Fruit fly (Drosophila melanogaster): Measurements from ENCODE around the gene orion.
A peak's percentile ranks its signal among the peaks of the same experiment; 100 is the strongest.

The orion gene

dm6 chrX:7931028-7931549 is 15.6 kb downstream of the orion start, which contains the start of gene mahe:
Gene mahe, minus strand, starts transcription at chrX:7931382.
- TF ChIP-seq Pif1A (GFP tag; optimal IDR thresholded peaks at IDR 0.05) (no peak), Ets98B (GFP tag; IDR thresholded peaks at IDR 0.05) (0 out of 2 replicates have a peak, but pooled peaks have one; percentile 4), CG8159 (tag; optimal IDR thresholded peaks at IDR 0.05) (no peak), Snoo (tag; optimal IDR thresholded peaks at IDR 0.05) (no peak), Pif1B (GFP tag; optimal IDR thresholded peaks at IDR 0.05) (peak; percentile 0), CG32121 (GFP tag; IDR thresholded peaks at IDR 0.05) (peak; percentile 25; the same call in 1 of the 2 replicates), CG12605 (GFP tag; IDR thresholded peaks at IDR 0.05) (peak; percentile 31; the same call in 1 of the 2 replicates), gl (tag; optimal IDR thresholded peaks at IDR 0.05) (no peak), CG13204 (GFP tag; optimal IDR thresholded peaks at IDR 0.05) (no peak), CG8301 (tag; optimal IDR thresholded peaks at IDR 0.05) (no peak)

DNA sequence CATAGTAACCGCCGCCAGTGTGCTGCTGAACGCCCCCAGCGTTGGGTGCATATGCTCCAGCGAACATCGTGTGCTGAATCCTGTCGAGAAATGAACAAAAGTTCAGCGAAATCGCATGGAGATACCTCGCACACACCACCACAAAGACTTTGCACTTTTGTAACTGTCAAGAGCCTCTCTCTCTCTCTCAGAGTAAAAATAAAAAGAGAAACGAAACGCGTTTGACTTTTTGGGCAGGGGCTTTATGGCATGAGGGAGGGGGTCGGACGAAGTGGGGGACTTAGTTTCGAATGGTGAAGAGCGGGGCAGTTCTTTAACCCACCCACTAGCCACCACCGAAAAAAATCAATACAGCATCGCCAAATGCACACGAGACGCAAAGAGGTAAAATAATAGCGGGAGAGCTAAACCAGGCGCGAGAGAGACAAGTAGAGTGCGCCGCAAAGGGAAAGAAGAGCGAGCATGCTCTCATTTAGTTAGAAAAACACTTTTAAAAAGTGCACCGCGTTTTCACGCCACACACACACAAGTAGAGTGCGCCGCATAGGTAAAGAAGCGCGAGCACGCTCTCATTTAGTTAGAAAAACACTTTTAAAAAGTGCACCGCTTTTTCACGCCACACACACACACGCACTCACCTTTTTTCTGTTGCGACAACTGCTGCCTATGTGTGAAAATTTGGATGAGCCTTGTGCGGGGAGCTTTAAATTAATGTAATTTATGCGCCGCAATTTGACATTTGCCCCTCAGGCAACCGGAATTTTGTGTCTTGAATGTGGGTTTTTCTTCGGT is 16.3 kb downstream of the orion start:
- no peak for TF ChIP-seq CG10348 (GFP tag; IDR thresholded peaks at IDR 0.05)
- no peak for TF ChIP-seq Ets98B (GFP tag; IDR thresholded peaks at IDR 0.05)
- TF ChIP-seq EcR (GFP tag; optimal IDR thresholded peaks at IDR 0.05): peak; percentile 40
- TF ChIP-seq CG13204 (GFP tag; optimal IDR thresholded peaks at IDR 0.05): no peak
- no peak for TF ChIP-seq fd96Ca (GFP tag; IDR thresholded peaks at IDR 0.05)
- TF ChIP-seq Pif1A (GFP tag; optimal IDR thresholded peaks at IDR 0.05): no peak
- TF ChIP-seq gl (tag; optimal IDR thresholded peaks at IDR 0.05): no peak
- TF ChIP-seq CG4496 (GFP tag; IDR thresholded peaks at IDR 0.05): no peak; the same call in 2 of the 3 replicates
- TF ChIP-seq D1 (tag; optimal IDR thresholded peaks at IDR 0.05): no peak
- peak; percentile 40; the same call in 1 of the 2 replicates for TF ChIP-seq CG12605 (GFP tag; IDR thresholded peaks at IDR 0.05)
- TF ChIP-seq CG34367 (tag; optimal IDR thresholded peaks at IDR 0.05): no peak
- no peak for TF ChIP-seq CG9948 (tag; optimal IDR thresholded peaks at IDR 0.05)
- no peak for TF ChIP-seq CG14655 (GFP tag; optimal IDR thresholded peaks at IDR 0.05)
- no peak for TF ChIP-seq rn (GFP tag; IDR thresholded peaks at IDR 0.05)
- TF ChIP-seq Snoo (tag; optimal IDR thresholded peaks at IDR 0.05): peak; percentile 5
- TF ChIP-seq CG32121 (GFP tag; IDR thresholded peaks at IDR 0.05): 0 out of 2 replicates have a peak, but pooled peaks have one; percentile 34
- no peak for TF ChIP-seq Pif1B (GFP tag; optimal IDR thresholded peaks at IDR 0.05)
- peak; percentile 20 for TF ChIP-seq CG8301 (tag; optimal IDR thresholded peaks at IDR 0.05)

dm6 chrX:7924913-7925312 is 21.8 kb downstream of the orion start:
- TF ChIP-seq CG14655 (GFP tag; optimal IDR thresholded peaks at IDR 0.05) (no peak), Pif1B (GFP tag; optimal IDR thresholded peaks at IDR 0.05) (no peak), Snoo (tag; optimal IDR thresholded peaks at IDR 0.05) (no peak), CG32121 (GFP tag; IDR thresholded peaks at IDR 0.05) (no peak)

dm6 chrX:7923063-7923462 is 23.6 kb downstream of the orion start:
- TF ChIP-seq Pif1A (GFP tag; optimal IDR thresholded peaks at IDR 0.05): no peak
- TF ChIP-seq CG32121 (GFP tag; IDR thresholded peaks at IDR 0.05): peak; percentile 35; the same call in 1 of the 2 replicates

DNA sequence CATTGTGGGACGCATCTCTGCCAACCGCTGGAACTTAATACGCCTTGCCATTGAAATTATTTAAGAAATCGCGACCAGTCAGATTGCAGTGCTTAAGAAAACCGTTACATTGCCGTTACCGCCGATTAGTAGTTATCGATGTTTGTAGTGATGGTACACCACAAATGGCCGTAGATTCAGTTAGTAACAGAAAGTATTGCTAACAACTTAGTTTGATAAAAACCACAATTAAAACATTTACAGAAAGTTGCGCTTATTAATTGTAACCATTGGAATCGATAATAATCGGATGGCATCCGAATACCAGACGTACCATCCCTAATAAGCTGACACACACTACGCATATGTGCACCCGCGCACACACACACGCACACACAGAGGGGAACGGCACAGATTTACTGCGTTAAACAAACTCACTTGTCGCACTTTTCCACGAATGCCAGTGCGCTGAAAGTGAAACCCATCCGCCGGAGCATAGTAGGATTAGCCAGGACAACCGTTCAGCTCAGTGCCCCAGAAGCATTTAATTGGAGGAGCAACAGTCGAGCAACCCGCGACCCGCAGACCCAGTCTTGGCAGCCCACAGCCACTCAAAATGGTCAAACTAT is 26.5 kb downstream of the orion start, which contains the start of the genes hdm and Ykt6:
TSS of gene hdm (minus strand) at position 51 of the 608 bp plus-strand sequence.
TSS of gene Ykt6 (plus strand) at position 329 of the 608 bp plus-strand sequence.
- TF ChIP-seq CG14655 (GFP tag; optimal IDR thresholded peaks at IDR 0.05) (no peak), CG34367 (tag; optimal IDR thresholded peaks at IDR 0.05) (peak; percentile 45), Pif1A (GFP tag; optimal IDR thresholded peaks at IDR 0.05) (no peak), CG12605 (GFP tag; IDR thresholded peaks at IDR 0.05) (no peak), CG10348 (GFP tag; IDR thresholded peaks at IDR 0.05) (no peak), CG9948 (tag; optimal IDR thresholded peaks at IDR 0.05) (peak; percentile 31), CG15710 (tag; optimal IDR thresholded peaks at IDR 0.05) (peak; percentile 62), CG4496 (GFP tag; IDR thresholded peaks at IDR 0.05) (peak; percentile 81; the same call in 2 of the 3 replicates), CG17806 (tag; optimal IDR thresholded peaks at IDR 0.05) (peak; percentile 43), CG32121 (GFP tag; IDR thresholded peaks at IDR 0.05) (peak; percentile 59), CG8301 (tag; optimal IDR thresholded peaks at IDR 0.05) (peak; percentile 50), Ets98B (GFP tag; IDR thresholded peaks at IDR 0.05) (peak; percentile 64; the same call in 1 of the 2 replicates), Pif1B (GFP tag; optimal IDR thresholded peaks at IDR 0.05) (no peak), EcR (GFP tag; optimal IDR thresholded peaks at IDR 0.05) (peak; percentile 12), gl (tag; optimal IDR thresholded peaks at IDR 0.05) (peak; percentile 42), Snoo (tag; optimal IDR thresholded peaks at IDR 0.05) (peak; percentile 61), CG13204 (GFP tag; optimal IDR thresholded peaks at IDR 0.05) (no peak), fd96Ca (GFP tag; IDR thresholded peaks at IDR 0.05) (no peak), D1 (tag; optimal IDR thresholded peaks at IDR 0.05) (no peak), CG8159 (tag; optimal IDR thresholded peaks at IDR 0.05) (no peak)

Measured in whole organism, pupa.